Worm (Caenorhabditis elegans) whole organism, L1 larva: Measurements from ENCODE around the gene acl-13.

Source experiments
- C04F5.9 ChIP-seq: sonication (generic microtip); optimal IDR thresholded peaks from 2 replicates; lab custom pipeline; 2016; ENCODE audit warnings: missing genetic modification characterization, missing compliant biosample characterization
- C34B4.2 ChIP-seq: sonication (generic microtip); optimal IDR thresholded peaks from 2 replicates; lab custom pipeline; 2017; ENCODE audit warnings: mild to moderate bottlenecking, missing genetic modification characterization, missing compliant biosample characterization
- F16B12.6 ChIP-seq: fragments of 150-350 bp; optimal IDR thresholded peaks from 2 replicates; lab custom pipeline; 2014; ENCODE audit warnings: missing biosample characterization, missing genetic modification characterization
- Y116A8C.19 ChIP-seq: sonication (generic microtip); optimal IDR thresholded peaks from 2 replicates; lab custom pipeline; 2016; ENCODE audit warnings: missing compliant biosample characterization, missing genetic modification characterization, borderline replicate concordance
- aha-1 ChIP-seq: fragments of 150-350 bp; optimal IDR thresholded peaks from 2 replicates; lab custom pipeline; 2014; ENCODE audit warnings: missing biosample characterization, missing genetic modification characterization
- alr-1 ChIP-seq: fragments of 200-800 bp; sonication (Bioruptor generic); optimal IDR thresholded peaks from 2 replicates; lab custom pipeline; 2018; ENCODE audit warnings: borderline replicate concordance, mild to moderate bottlenecking, missing genetic modification characterization, missing compliant biosample characterization
- aly-2 ChIP-seq: fragments of 150-350 bp; optimal IDR thresholded peaks from 2 replicates; lab custom pipeline; 2014; ENCODE audit warnings: missing biosample characterization, missing genetic modification characterization
- ceh-90 ChIP-seq: sonication (generic microtip); optimal IDR thresholded peaks from 2 replicates; lab custom pipeline; 2016; ENCODE audit warnings: missing genetic modification characterization, missing compliant biosample characterization
- dsc-1 ChIP-seq: sonication (generic microtip); optimal IDR thresholded peaks from 2 replicates; lab custom pipeline; 2016; ENCODE audit warnings: mild to moderate bottlenecking, missing genetic modification characterization, missing compliant biosample characterization
- egl-13 ChIP-seq: sonication (generic microtip); optimal IDR thresholded peaks from 2 replicates; lab custom pipeline; 2016; ENCODE audit warnings: missing genotype, missing genetic modification reagents, missing genetic modification characterization, missing compliant biosample characterization
- egl-27 ChIP-seq, 2 experiments: fragments of 150-350 bp in 1 of 2; sonication (generic microtip); optimal IDR thresholded peaks; 3 replicates each; lab custom pipeline; 2017 to 2018; ENCODE audit warnings: missing biosample characterization in 2 of 2, missing genetic modification characterization in 2 of 2, missing genetic modification reagents in 2 of 2
- elt-3 ChIP-seq, 6 experiments: fragments of 150-350 bp in 1 of 6; sonication (generic microtip); optimal IDR thresholded peaks; 2 replicates each; lab custom pipeline; 2017 to 2018; ENCODE audit warnings: missing biosample characterization in 6 of 6, missing genetic modification characterization in 6 of 6, inconsistent platforms in 1 of 6
- ets-5 ChIP-seq: fragments of 200-800 bp; sonication (Bioruptor generic); IDR thresholded peaks from 2 replicates; pipeline ENCODE4 v1.3.6; 2022; ENCODE audit warnings: missing genetic modification characterization, missing compliant biosample characterization
- fkh-8 ChIP-seq: sonication (generic microtip); optimal IDR thresholded peaks from 2 replicates; lab custom pipeline; 2016; ENCODE audit warnings: mild to moderate bottlenecking, missing genetic modification characterization, missing compliant biosample characterization
- fos-1 ChIP-seq: fragments of 150-350 bp; optimal IDR thresholded peaks from 2 replicates; lab custom pipeline; 2014; ENCODE audit warnings: missing biosample characterization, missing genetic modification characterization
- grh-1 ChIP-seq: fragments of 200-800 bp; sonication (Bioruptor generic); IDR thresholded peaks from 2 replicates; pipeline ENCODE4 v1.3.6; 2022; ENCODE audit warnings: missing genetic modification reagents, missing genetic modification characterization, missing compliant biosample characterization
- hpl-2 ChIP-seq: fragments of 150-350 bp; optimal IDR thresholded peaks from 2 replicates; lab custom pipeline; 2014; ENCODE audit warnings: missing biosample characterization, missing genetic modification reagents, missing genetic modification characterization
- irx-1 ChIP-seq: sonication (generic microtip); optimal IDR thresholded peaks from 2 replicates; lab custom pipeline; 2016; ENCODE audit warnings: missing genetic modification characterization, missing compliant biosample characterization
- jun-1 ChIP-seq: fragments of 150-350 bp; optimal IDR thresholded peaks from 2 replicates; lab custom pipeline; 2014; ENCODE audit warnings: missing biosample characterization, missing genetic modification reagents, missing genetic modification characterization
- lin-14 ChIP-seq: fragments of 200-800 bp; sonication (Bioruptor generic); optimal IDR thresholded peaks from 2 replicates; lab custom pipeline; 2018; ENCODE audit warnings: mild to moderate bottlenecking, missing genetic modification characterization, moderate library complexity, missing compliant biosample characterization
- lin-35 ChIP-seq, 2 experiments: fragments of 150-350 bp; optimal IDR thresholded peaks; 2 replicates each; lab custom pipeline; 2014; ENCODE audit warnings: missing biosample characterization in 2 of 2, missing genetic modification characterization in 2 of 2, missing genetic modification reagents in 2 of 2
- lin-39 ChIP-seq: fragments of 150-350 bp; optimal IDR thresholded peaks from 2 replicates; lab custom pipeline; 2014; ENCODE audit warnings: missing biosample characterization, missing genetic modification reagents, missing genetic modification characterization
- lsy-2 ChIP-seq, 2 experiments: fragments of 150-350 bp; optimal IDR thresholded peaks; 2 replicates each; lab custom pipeline; 2014; ENCODE audit warnings: missing biosample characterization in 2 of 2, missing genetic modification characterization in 2 of 2
- mab-9 ChIP-seq: fragments of 200-800 bp; sonication (Bioruptor generic); IDR thresholded peaks from 2 replicates; pipeline ENCODE4 v1.3.6; 2022; ENCODE audit warnings: missing genetic modification reagents, missing genetic modification characterization, missing compliant biosample characterization
- mdl-1 ChIP-seq, 2 experiments: fragments of 150-350 bp; optimal IDR thresholded peaks; 2 replicates each; lab custom pipeline; 2014 to 2017; ENCODE audit warnings: missing biosample characterization in 2 of 2, missing genetic modification characterization in 2 of 2, inconsistent platforms in 1 of 2
- mep-1 ChIP-seq: fragments of 150-350 bp; optimal IDR thresholded peaks from 2 replicates; lab custom pipeline; 2014; ENCODE audit warnings: missing biosample characterization, missing genetic modification characterization
- nhr-19 ChIP-seq: fragments of 200-800 bp; sonication (Bioruptor generic); conservative IDR thresholded peaks from 2 replicates; pipeline ENCODE4 v1.3.6; 2022; ENCODE audit warnings: missing genetic modification characterization, missing compliant biosample characterization
- nhr-20 ChIP-seq: sonication (generic microtip); optimal IDR thresholded peaks from 2 replicates; lab custom pipeline; 2016; ENCODE audit warnings: mild to moderate bottlenecking, missing genetic modification characterization, missing compliant biosample characterization
- nhr-28 ChIP-seq: fragments of 150-350 bp; optimal IDR thresholded peaks from 2 replicates; lab custom pipeline; 2014; ENCODE audit warnings: missing biosample characterization, missing genetic modification characterization
- nhr-71 ChIP-seq: sonication (generic microtip); optimal IDR thresholded peaks from 2 replicates; lab custom pipeline; 2016; ENCODE audit warnings: mild to moderate bottlenecking, missing genetic modification characterization, moderate library complexity, missing compliant biosample characterization
- nhr-77 ChIP-seq: fragments of 150-350 bp; optimal IDR thresholded peaks from 2 replicates; lab custom pipeline; 2014; ENCODE audit warnings: missing biosample characterization, missing genetic modification characterization
- nhr-85 ChIP-seq: sonication (generic microtip); peaks from one replicate; lab custom pipeline; 2016; ENCODE audit warnings: missing genetic modification characterization, inconsistent platforms, missing compliant biosample characterization
- nhr-90 ChIP-seq: sonication (generic microtip); optimal IDR thresholded peaks from 2 replicates; lab custom pipeline; 2016; ENCODE audit warnings: mild to moderate bottlenecking, missing genetic modification characterization, missing compliant biosample characterization; ENCODE audit not compliant: poor library complexity
- pag-3 ChIP-seq: sonication (generic microtip); optimal IDR thresholded peaks from 2 replicates; lab custom pipeline; 2017; ENCODE audit warnings: missing genetic modification characterization, mild to moderate bottlenecking, missing compliant biosample characterization, antibody characterized with exemption, borderline replicate concordance; ENCODE audit not compliant: insufficient read depth
- pax-3 ChIP-seq: fragments of 200-800 bp; sonication (Bioruptor generic); optimal IDR thresholded peaks from 2 replicates; lab custom pipeline; 2018; ENCODE audit warnings: mild to moderate bottlenecking, missing genetic modification characterization, moderate library complexity, missing compliant biosample characterization
- pqm-1 ChIP-seq: sonication (generic microtip); optimal IDR thresholded peaks from 3 replicates; lab custom pipeline; 2017; ENCODE audit warnings: missing biosample characterization, missing genetic modification characterization
- skn-1 ChIP-seq: fragments of 150-350 bp; optimal IDR thresholded peaks from 2 replicates; lab custom pipeline; 2014; ENCODE audit warnings: missing biosample characterization, missing genetic modification characterization
- snpc-4 ChIP-seq: fragments of 150-350 bp; optimal IDR thresholded peaks from 2 replicates; lab custom pipeline; 2014; ENCODE audit warnings: missing biosample characterization, missing genetic modification characterization
- snu-23 ChIP-seq: sonication (generic microtip); optimal IDR thresholded peaks from 2 replicates; lab custom pipeline; 2016; ENCODE audit warnings: missing genetic modification characterization, missing compliant biosample characterization
- sox-4 ChIP-seq: sonication (generic microtip); optimal IDR thresholded peaks from 2 replicates; lab custom pipeline; 2016; ENCODE audit warnings: missing genetic modification characterization, missing compliant biosample characterization
- sptf-1 ChIP-seq: fragments of 150-350 bp; optimal IDR thresholded peaks from 2 replicates; lab custom pipeline; 2014; ENCODE audit warnings: missing biosample characterization, missing genetic modification characterization
- sup-37 ChIP-seq: fragments of 200-800 bp; sonication (Bioruptor generic); optimal IDR thresholded peaks from 2 replicates; lab custom pipeline; 2018; ENCODE audit warnings: mild to moderate bottlenecking, missing genetic modification characterization, missing compliant biosample characterization
- tlp-1 ChIP-seq: fragments of 150-350 bp; optimal IDR thresholded peaks from 2 replicates; lab custom pipeline; 2014; ENCODE audit warnings: missing biosample characterization, missing genetic modification characterization
- unc-30 ChIP-seq: sonication (generic microtip); optimal IDR thresholded peaks from 2 replicates; lab custom pipeline; 2017; ENCODE audit warnings: missing biosample characterization, missing genetic modification characterization
- unc-86 ChIP-seq: sonication (generic microtip); optimal IDR thresholded peaks from 2 replicates; lab custom pipeline; 2016; ENCODE audit warnings: missing genetic modification characterization, missing compliant biosample characterization
- vab-15 ChIP-seq: sonication (generic microtip); optimal IDR thresholded peaks from 2 replicates; lab custom pipeline; 2017; ENCODE audit warnings: missing genotype, mild to moderate bottlenecking, missing genetic modification characterization, missing compliant biosample characterization
- xbp-1 ChIP-seq: sonication (generic microtip); optimal IDR thresholded peaks from 2 replicates; lab custom pipeline; 2016; ENCODE audit warnings: missing genetic modification characterization, missing compliant biosample characterization
- zag-1 ChIP-seq: fragments of 150-350 bp; optimal IDR thresholded peaks from 2 replicates; lab custom pipeline; 2014; ENCODE audit warnings: missing biosample characterization, missing genetic modification characterization
- zip-4 ChIP-seq: fragments of 200-800 bp; sonication (Bioruptor generic); optimal IDR thresholded peaks from 2 replicates; lab custom pipeline; 2018; ENCODE audit warnings: mild to moderate bottlenecking, missing genetic modification characterization, moderate library complexity, missing compliant biosample characterization

Gene acl-13

ce11 chrIV:12389951-12390350, 20.3 kb upstream of the acl-13 start, which contains the start of gene spe-45:
spe-45 (minus strand) TSS chrIV:12390095.
- TF ChIP-seq skn-1 (tag; lab: Kevin White, UChicago): no peak
- no peak for TF ChIP-seq sptf-1 (tag; lab: Kevin White, UChicago)
- TF ChIP-seq nhr-85 (tag; lab: Kevin White, UChicago): peak; percentile 33
- no peak for TF ChIP-seq lin-39 (tag; lab: Kevin White, UChicago)
- peak in 1 of 2 experiments; percentile 40 for TF ChIP-seq lsy-2 (tag; optimal IDR thresholded peaks at IDR 0.05; lab: Kevin White, UChicago)
- no peak for TF ChIP-seq aly-2 (tag; lab: Kevin White, UChicago)

- TF ChIP-seq nhr-77 (peak; percentile 84), alr-1 (tag; lab: Kevin White, UChicago) (no peak), nhr-20 (tag; lab: Kevin White, UChicago) (peak; percentile 94), nhr-28 (tag; lab: Kevin White, UChicago) (no peak), xbp-1 (tag; lab: Kevin White, UChicago) (peak; percentile 94), snpc-4 (tag; lab: Kevin White, UChicago) (peak; percentile 75), ets-5 (GFP tag; lab: Robert Waterston, UW) (no peak), aly-2 (tag; lab: Kevin White, UChicago) (peak; percentile 81), pax-3 (tag; lab: Kevin White, UChicago) (peak; percentile 95), nhr-85 (tag; lab: Kevin White, UChicago) (peak; percentile 97), lin-14 (GFP tag; lab: Kevin White, UChicago) (peak; percentile 94), zag-1 (peak; percentile 65), snu-23 (peak; percentile 96), irx-1 (tag; lab: Kevin White, UChicago) (peak; percentile 89), ceh-90 (peak; percentile 85), unc-30 (tag; lab: Kevin White, UChicago) (no peak), egl-13 (peak; percentile 91), mab-9 (GFP tag; lab: Robert Waterston, UW) (peak; percentile 93), nhr-90 (tag; lab: Kevin White, UChicago) (peak; percentile 95), nhr-71 (tag; lab: Kevin White, UChicago) (peak; percentile 97), pag-3 (tag; lab: Kevin White, UChicago) (peak; percentile 8), mdl-1 (tag; optimal IDR thresholded peaks at IDR 0.05; lab: Kevin White, UChicago) (peak in 1 of 2 experiments; percentile 87), tlp-1 (tag; lab: Kevin White, UChicago) (no peak), unc-86 (tag; lab: Kevin White, UChicago) (peak; percentile 91), dsc-1 (peak; percentile 91), skn-1 (tag; lab: Kevin White, UChicago) (peak; percentile 95), lin-35 (GFP tag; optimal IDR thresholded peaks at IDR 0.05; lab: Kevin White, UChicago) (peak; percentile 88 to 93), mep-1 (peak; percentile 98), Y116A8C.19 (peak; percentile 53), C34B4.2 (tag; lab: Kevin White, UChicago) (no peak), hpl-2 (GFP tag; lab: Kevin White, UChicago) (peak; percentile 55), aha-1 (tag; lab: Kevin White, UChicago) (peak; percentile 37), C04F5.9 (tag; lab: Kevin White, UChicago) (peak; percentile 91), sox-4 (tag; lab: Kevin White, UChicago) (peak; percentile 79), jun-1 (tag; lab: Kevin White, UChicago) (peak; percentile 86), fos-1 (tag; lab: Kevin White, UChicago) (peak; percentile 91), vab-15 (tag; lab: Kevin White, UChicago) (peak; percentile 94), sup-37 (GFP tag; lab: Kevin White, UChicago) (peak; percentile 74), egl-27 (tag; optimal IDR thresholded peaks at IDR 0.05; lab: Kevin White, UChicago) (no peak), elt-3 (tag; optimal IDR thresholded peaks at IDR 0.05; lab: Kevin White, UChicago) (peak in 5 of 6 experiments; percentile 27 to 86 (median 72)), fkh-8 (tag; lab: Kevin White, UChicago) (peak; percentile 98), zip-4 (GFP tag; lab: Kevin White, UChicago) (peak; percentile 52), F16B12.6 (peak; percentile 72), grh-1 (GFP tag; lab: Robert Waterston, UW) (peak; percentile 90), pqm-1 (tag; lab: Kevin White, UChicago) (no peak), nhr-19 (GFP tag; lab: Robert Waterston, UW) (peak; percentile 96)
Observed at ce11 chrIV:12391003-12391637, 19.1 kb upstream of the acl-13 start, which contains the start of the genes rps-23 and dpm-3. rps-23 (minus strand) TSS chrIV:12391053. dpm-3 (plus strand) TSS chrIV:12391587.
